Worm (Caenorhabditis elegans) whole organism, young adult: ENCODE data around the gene ints-7.
A peak's percentile ranks its signal among the peaks of the same experiment; 100 is the strongest.

ENCODE experiments used
- B0261.1 ChIP-seq: sonication (generic microtip); optimal IDR thresholded peaks from 2 replicates; lab custom pipeline; 2016; ENCODE audit warnings: mild to moderate bottlenecking, missing genetic modification characterization, moderate library complexity, missing compliant biosample characterization
- F10E7.11 ChIP-seq: sonication (generic microtip); optimal IDR thresholded peaks from 2 replicates; lab custom pipeline; 2017; ENCODE audit warnings: mild to moderate bottlenecking, missing genetic modification characterization, moderate library complexity, missing compliant biosample characterization
- F22D6.2 ChIP-seq: sonication (generic microtip); optimal IDR thresholded peaks from 2 replicates; lab custom pipeline; 2016; ENCODE audit warnings: mild to moderate bottlenecking, missing genetic modification characterization, missing compliant biosample characterization
- F23B12.7 ChIP-seq: sonication (generic microtip); optimal IDR thresholded peaks from 2 replicates; lab custom pipeline; 2017; ENCODE audit warnings: missing genetic modification characterization, mild to moderate bottlenecking, missing compliant biosample characterization, antibody characterized with exemption, moderate library complexity; ENCODE audit not compliant: insufficient read depth
- F37B4.10 ChIP-seq: fragments of 200-800 bp; sonication (Bioruptor generic); IDR thresholded peaks from 2 replicates; pipeline ENCODE4 v1.3.6; 2022; ENCODE audit warnings: missing genetic modification characterization, missing compliant biosample characterization
- K11D2.4 ChIP-seq: fragments of 200-800 bp; sonication (Bioruptor generic); IDR thresholded peaks from 2 replicates; pipeline ENCODE4 v1.3.6; 2022; ENCODE audit warnings: missing genetic modification reagents, missing genetic modification characterization, missing compliant biosample characterization
- T26A5.8 ChIP-seq: sonication (generic microtip); optimal IDR thresholded peaks from 2 replicates; lab custom pipeline; 2016; ENCODE audit warnings: missing genetic modification characterization, missing compliant biosample characterization
- Y53G8AR.9 ChIP-seq: fragments of 200-800 bp; sonication (Bioruptor generic); conservative IDR thresholded peaks from 2 replicates; pipeline ENCODE4 v1.3.6; 2022; ENCODE audit warnings: missing genetic modification reagents, missing genetic modification characterization, missing compliant biosample characterization
- ama-1 ChIP-seq, 3 experiments: fragments of 150-350 bp in 1 of 3; sonication (generic microtip) in 2 of 3; optimal IDR thresholded peaks; 2 replicates each; lab custom pipeline; 2014 to 2018; ENCODE audit warnings: missing biosample characterization in 2 of 3, missing genetic modification characterization in 2 of 3, missing genetic modification reagents in 2 of 3
- aptf-2 ChIP-seq: fragments of 200-800 bp; sonication (Bioruptor generic); conservative IDR thresholded peaks from 2 replicates; pipeline ENCODE4 v1.3.6; 2022; ENCODE audit warnings: missing genetic modification reagents, missing genetic modification characterization, missing compliant biosample characterization
- attf-3 ChIP-seq: fragments of 200-800 bp; sonication (Bioruptor generic); conservative IDR thresholded peaks from 2 replicates; pipeline ENCODE4 v1.3.6; 2022; ENCODE audit warnings: missing genetic modification reagents, missing genetic modification characterization, missing compliant biosample characterization
- bed-1 ChIP-seq: fragments of 200-800 bp; sonication (Bioruptor generic); IDR thresholded peaks from 2 replicates; pipeline ENCODE4 v1.3.6; 2022; ENCODE audit warnings: missing genetic modification reagents, missing genetic modification characterization, missing compliant biosample characterization
- cebp-2 ChIP-seq: fragments of 200-800 bp; sonication (Bioruptor generic); IDR thresholded peaks from 2 replicates; pipeline ENCODE4 v1.3.6; 2022; ENCODE audit warnings: missing genetic modification characterization, missing compliant biosample characterization
- ceh-40 ChIP-seq: fragments of 200-800 bp; sonication (Bioruptor generic); IDR thresholded peaks from 2 replicates; pipeline ENCODE4 v1.3.6; 2022; ENCODE audit warnings: missing genetic modification characterization, missing compliant biosample characterization
- chd-7 ChIP-seq: sonication (generic microtip); optimal IDR thresholded peaks from 2 replicates; lab custom pipeline; 2016; ENCODE audit warnings: mild to moderate bottlenecking, missing genetic modification characterization, moderate library complexity, missing compliant biosample characterization
- dox-1 ChIP-seq: fragments of 200-800 bp; sonication (Bioruptor generic); IDR thresholded peaks from 2 replicates; pipeline ENCODE4 v1.3.6; 2022; ENCODE audit warnings: missing genetic modification reagents, missing genetic modification characterization, missing compliant biosample characterization
- ekl-4 ChIP-seq: fragments of 200-800 bp; sonication (Bioruptor generic); IDR thresholded peaks from 2 replicates; pipeline ENCODE4 v1.3.6; 2022; ENCODE audit warnings: missing genetic modification reagents, missing genetic modification characterization, missing compliant biosample characterization
- ets-4 ChIP-seq: fragments of 200-800 bp; sonication (Bioruptor generic); optimal IDR thresholded peaks from 2 replicates; lab custom pipeline; 2018; ENCODE audit warnings: mild to moderate bottlenecking, missing genetic modification characterization, missing compliant biosample characterization
- gei-17 ChIP-seq: fragments of 200-800 bp; sonication (Bioruptor generic); optimal IDR thresholded peaks from 2 replicates; lab custom pipeline; 2018; ENCODE audit warnings: mild to moderate bottlenecking, missing genetic modification characterization, missing compliant biosample characterization
- him-1 ChIP-seq: sonication (generic microtip); optimal IDR thresholded peaks from 2 replicates; lab custom pipeline; 2016; ENCODE audit warnings: missing genotype, missing genetic modification reagents, missing genetic modification characterization, missing compliant biosample characterization
- hmg-1.2 ChIP-seq: fragments of 200-800 bp; sonication (Bioruptor generic); IDR thresholded peaks from 2 replicates; pipeline ENCODE4 v1.3.6; 2022; ENCODE audit warnings: missing genetic modification reagents, missing genetic modification characterization, missing compliant biosample characterization
- hmg-20 ChIP-seq: fragments of 200-800 bp; sonication (Bioruptor generic); IDR thresholded peaks from 2 replicates; pipeline ENCODE4 v1.3.6; 2022; ENCODE audit warnings: missing genetic modification reagents, missing genetic modification characterization, missing compliant biosample characterization
- hsf-1 ChIP-seq: fragments of 200-800 bp; sonication (Bioruptor generic); IDR thresholded peaks from 2 replicates; pipeline ENCODE4 v1.3.6; 2022; ENCODE audit warnings: missing genetic modification reagents, missing genetic modification characterization, missing compliant biosample characterization
- lin-54 ChIP-seq: fragments of 200-800 bp; sonication (Bioruptor generic); optimal IDR thresholded peaks from 2 replicates; lab custom pipeline; 2018; ENCODE audit warnings: mild to moderate bottlenecking, missing genetic modification characterization, missing compliant biosample characterization
- lir-1 ChIP-seq: fragments of 200-800 bp; sonication (Bioruptor generic); conservative IDR thresholded peaks from 2 replicates; pipeline ENCODE4 v1.3.6; 2022; ENCODE audit warnings: missing genetic modification reagents, missing genetic modification characterization, missing compliant biosample characterization
- lsl-1 ChIP-seq: fragments of 200-800 bp; sonication (Bioruptor generic); optimal IDR thresholded peaks from 2 replicates; lab custom pipeline; 2018; ENCODE audit warnings: mild to moderate bottlenecking, missing genetic modification characterization, moderate library complexity, missing compliant biosample characterization
- lsy-27 ChIP-seq: sonication (generic microtip); optimal IDR thresholded peaks from 2 replicates; lab custom pipeline; 2017; ENCODE audit warnings: missing genetic modification characterization, mild to moderate bottlenecking, missing compliant biosample characterization, antibody characterized with exemption, missing genotype, borderline replicate concordance; ENCODE audit not compliant: insufficient read depth
- madf-6 ChIP-seq: fragments of 200-800 bp; sonication (Bioruptor generic); IDR thresholded peaks from 2 replicates; pipeline ENCODE4 v1.3.6; 2022; ENCODE audit warnings: missing genetic modification reagents, missing genetic modification characterization, missing compliant biosample characterization
- madf-8 ChIP-seq: fragments of 200-800 bp; sonication (Bioruptor generic); conservative IDR thresholded peaks from 2 replicates; pipeline ENCODE4 v1.3.6; 2022; ENCODE audit warnings: missing genetic modification reagents, missing genetic modification characterization, missing compliant biosample characterization
- mcd-1 ChIP-seq: fragments of 200-800 bp; sonication (Bioruptor generic); IDR thresholded peaks from 2 replicates; pipeline ENCODE4 v1.3.6; 2022; ENCODE audit warnings: missing genetic modification reagents, missing genetic modification characterization, missing compliant biosample characterization
- nfya-1 ChIP-seq: sonication (generic microtip); optimal IDR thresholded peaks from 2 replicates; lab custom pipeline; 2017; ENCODE audit warnings: antibody characterized with exemption, missing compliant biosample characterization, missing genetic modification characterization, borderline replicate concordance; ENCODE audit not compliant: insufficient read depth
- nhr-80 ChIP-seq: sonication (generic microtip); optimal IDR thresholded peaks from 2 replicates; lab custom pipeline; 2016; ENCODE audit warnings: missing genetic modification characterization, missing compliant biosample characterization
- nhr-90 ChIP-seq: sonication (generic microtip); optimal IDR thresholded peaks from 2 replicates; lab custom pipeline; 2016; ENCODE audit warnings: missing genotype, mild to moderate bottlenecking, missing genetic modification characterization, missing compliant biosample characterization
- rec-8 ChIP-seq, 2 experiments: sonication (generic microtip); optimal IDR thresholded peaks; 2 replicates each; lab custom pipeline; 2016; ENCODE audit warnings: mild to moderate bottlenecking in 2 of 2, missing genetic modification characterization in 2 of 2, missing genetic modification reagents in 2 of 2, missing genotype in 2 of 2, missing biosample characterization in 1 of 2, missing compliant biosample characterization in 1 of 2, moderate library complexity in 1 of 2
- repo-1 ChIP-seq: sonication (generic microtip); optimal IDR thresholded peaks from 2 replicates; lab custom pipeline; 2017; ENCODE audit warnings: mild to moderate bottlenecking, missing genetic modification characterization, missing compliant biosample characterization
- sea-2 ChIP-seq: fragments of 200-800 bp; sonication (Bioruptor generic); IDR thresholded peaks from 2 replicates; pipeline ENCODE4 v1.3.6; 2022; ENCODE audit warnings: missing genetic modification characterization, missing compliant biosample characterization
- snpc-3.4 ChIP-seq: sonication (generic microtip); optimal IDR thresholded peaks from 2 replicates; lab custom pipeline; 2017; ENCODE audit warnings: missing genetic modification characterization, mild to moderate bottlenecking, missing compliant biosample characterization, antibody characterized with exemption, moderate library complexity, missing genotype, missing genetic modification reagents
- snpc-4 ChIP-seq, 5 experiments: fragments of 150-350 bp in 1 of 5; sonication (generic microtip) in 4 of 5; optimal IDR thresholded peaks; 2 replicates each; lab custom pipeline; 2014 to 2018; ENCODE audit warnings: missing genetic modification characterization in 5 of 5, missing biosample characterization in 3 of 5, antibody characterized with exemption in 2 of 5, mild to moderate bottlenecking in 2 of 5, missing compliant biosample characterization in 2 of 5, missing genotype in 2 of 5, moderate library complexity in 2 of 5, missing genetic modification reagents in 1 of 5
- somi-1 ChIP-seq: fragments of 200-800 bp; sonication (Bioruptor generic); optimal IDR thresholded peaks from 2 replicates; lab custom pipeline; 2018; ENCODE audit warnings: mild to moderate bottlenecking, missing genetic modification characterization, missing compliant biosample characterization
- tbp1 ChIP-seq: fragments of 200-800 bp; sonication (Bioruptor generic); optimal IDR thresholded peaks from 2 replicates; lab custom pipeline; 2018; ENCODE audit warnings: mild to moderate bottlenecking, missing genetic modification characterization, missing compliant biosample characterization
- tlf-1 ChIP-seq: fragments of 200-800 bp; sonication (Bioruptor generic); optimal IDR thresholded peaks from 2 replicates; lab custom pipeline; 2018; ENCODE audit warnings: mild to moderate bottlenecking, missing genetic modification characterization, missing compliant biosample characterization
- zim-3 ChIP-seq: sonication (generic microtip); optimal IDR thresholded peaks from 2 replicates; lab custom pipeline; 2017; ENCODE audit warnings: mild to moderate bottlenecking, missing genetic modification characterization, moderate library complexity, missing compliant biosample characterization
- ztf-18 ChIP-seq: sonication (generic microtip); optimal IDR thresholded peaks from 2 replicates; lab custom pipeline; 2016; ENCODE audit warnings: missing genotype, mild to moderate bottlenecking, missing genetic modification characterization, missing compliant biosample characterization
- ztf-28 ChIP-seq: fragments of 200-800 bp; sonication (Bioruptor generic); IDR thresholded peaks from 2 replicates; pipeline ENCODE4 v1.3.6; 2022; ENCODE audit warnings: missing genetic modification reagents, missing genetic modification characterization, missing compliant biosample characterization
- ztf-3 ChIP-seq: fragments of 200-800 bp; sonication (Bioruptor generic); optimal IDR thresholded peaks from 2 replicates; lab custom pipeline; 2018; ENCODE audit warnings: mild to moderate bottlenecking, missing genetic modification characterization, missing compliant biosample characterization
- ztf-6 ChIP-seq: fragments of 200-800 bp; sonication (Bioruptor generic); IDR thresholded peaks from 2 replicates; pipeline ENCODE4 v1.3.6; 2022; ENCODE audit warnings: missing genetic modification reagents, missing genetic modification characterization, missing compliant biosample characterization

ints-7 gene

ce11 chrII:11632689-11633088 is 50.0 kb downstream of the ints-7 start (continued):
- TF ChIP-seq F23B12.7 (tag; lab: Kevin White, UChicago), result no peak
- TF ChIP-seq repo-1 (tag; lab: Kevin White, UChicago), result no peak
- no peak for TF ChIP-seq cebp-2
- TF ChIP-seq snpc-3.4, result no peak
- no peak for TF ChIP-seq lir-1 (GFP tag; lab: Robert Waterston, UW)
- no peak for TF ChIP-seq chd-7 (tag; lab: Kevin White, UChicago)
- no peak for TF ChIP-seq lin-54 (GFP tag; lab: Kevin White, UChicago)
- no peak for TF ChIP-seq ekl-4 (GFP tag; lab: Robert Waterston, UW)
- TF ChIP-seq sea-2 (GFP tag; lab: Robert Waterston, UW), result no peak
- TF ChIP-seq F22D6.2 (tag; lab: Kevin White, UChicago), result no peak
- no peak for TF ChIP-seq nfya-1 (tag; lab: Kevin White, UChicago)
- TF ChIP-seq attf-3, result no peak
- no peak for TF ChIP-seq madf-8 (GFP tag; lab: Robert Waterston, UW)
- TF ChIP-seq mcd-1 (GFP tag; lab: Robert Waterston, UW), result no peak
- TF ChIP-seq T26A5.8 (tag; lab: Kevin White, UChicago), result no peak
- no peak for TF ChIP-seq hsf-1
- no peak for TF ChIP-seq ztf-6 (GFP tag; lab: Robert Waterston, UW)
- no peak for TF ChIP-seq F10E7.11 (tag; lab: Kevin White, UChicago)
- TF ChIP-seq gei-17 (GFP tag; lab: Kevin White, UChicago), result no peak
- TF ChIP-seq hmg-20 (GFP tag; lab: Robert Waterston, UW), result no peak
- no peak for TF ChIP-seq nhr-90
- TF ChIP-seq tlf-1 (GFP tag; lab: Kevin White, UChicago), result no peak
- no peak for TF ChIP-seq F37B4.10 (GFP tag; lab: Robert Waterston, UW)
- TF ChIP-seq aptf-2, result no peak
- TF ChIP-seq madf-6 (GFP tag; lab: Robert Waterston, UW), result no peak
- TF ChIP-seq dox-1 (GFP tag; lab: Robert Waterston, UW), result peak; percentile 19; the same call in 1 of the 2 replicates
- TF ChIP-seq ztf-18 (tag; lab: Kevin White, UChicago), result no peak
- TF ChIP-seq rec-8 (tag; optimal IDR thresholded peaks at IDR 0.05; lab: Kevin White, UChicago), result no peak
- TF ChIP-seq B0261.1 (tag; lab: Kevin White, UChicago), result no peak
- no peak for TF ChIP-seq K11D2.4 (GFP tag; lab: Robert Waterston, UW)
- peak; percentile 70; the same call in 1 of the 2 replicates for TF ChIP-seq hmg-1.2 (GFP tag; lab: Robert Waterston, UW)
- no peak for TF ChIP-seq ztf-28 (GFP tag; lab: Robert Waterston, UW)
- TF ChIP-seq ama-1 (optimal IDR thresholded peaks at IDR 0.05; lab: Kevin White, UChicago), result no peak
- no peak for TF ChIP-seq ama-1 (GFP tag; optimal IDR thresholded peaks at IDR 0.05; lab: Kevin White, UChicago)
- TF ChIP-seq lsl-1 (GFP tag; lab: Kevin White, UChicago), result no peak
- TF ChIP-seq zim-3, result no peak
- TF ChIP-seq ztf-3 (GFP tag; lab: Kevin White, UChicago), result no peak
- TF ChIP-seq somi-1 (GFP tag; lab: Kevin White, UChicago), result no peak
- TF ChIP-seq tbp1 (GFP tag; lab: Kevin White, UChicago), result no peak
- no peak for TF ChIP-seq ceh-40 (GFP tag; lab: Robert Waterston, UW)
- no peak for TF ChIP-seq snpc-4 (GFP tag; optimal IDR thresholded peaks at IDR 0.05; lab: Kevin White, UChicago)
- peak in 1 of 4 experiments; percentile 25 for TF ChIP-seq snpc-4 (tag; optimal IDR thresholded peaks at IDR 0.05; lab: Kevin White, UChicago)
- TF ChIP-seq ets-4 (GFP tag; lab: Kevin White, UChicago), result no peak
- TF ChIP-seq lsy-27, result no peak
- no peak for TF ChIP-seq bed-1
- TF ChIP-seq Y53G8AR.9, result no peak
- TF ChIP-seq him-1 (tag; lab: Kevin White, UChicago), result no peak
- TF ChIP-seq nhr-80 (tag; lab: Kevin White, UChicago), result no peak
- TF ChIP-seq, all 124 proteins: peak for 10
